Worm (Caenorhabditis elegans): Measurements from ENCODE around the gene C52E4.7.

DNA sequence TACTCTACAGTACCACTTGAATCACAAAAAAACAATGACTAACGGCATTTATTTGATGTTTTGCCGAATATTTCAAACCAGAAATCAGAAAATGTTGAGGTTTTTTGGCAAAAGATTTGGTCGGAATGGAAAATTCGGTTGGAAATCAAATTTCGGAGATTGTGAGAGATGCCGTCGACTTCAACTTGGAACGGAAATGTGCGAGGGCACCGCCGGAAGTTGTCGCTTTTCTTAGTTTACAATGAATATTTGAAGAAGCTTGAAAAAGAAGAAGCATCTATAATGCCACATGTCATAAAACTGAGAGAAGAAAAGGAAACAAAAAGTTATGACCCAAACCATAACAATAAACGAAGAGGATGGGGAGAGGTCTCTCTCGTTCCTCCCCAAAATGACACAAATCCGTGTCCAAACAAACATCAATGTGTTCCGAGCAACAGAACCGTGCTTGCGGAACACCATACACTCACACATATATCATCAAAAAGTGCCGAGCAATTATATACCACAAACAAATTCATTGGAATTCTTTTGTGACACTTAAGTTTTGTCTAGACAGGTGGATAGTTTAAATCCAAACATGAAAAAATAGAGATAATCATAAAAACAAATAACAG, 3.5 kb upstream of the C52E4.7 start:
- TF ChIP-seq vab-7 (GFP tag; IDR thresholded peaks at IDR 0.05) (no peak), ceh-62 (tag; optimal IDR thresholded peaks at IDR 0.05) (no peak), mdl-1 (tag; optimal IDR thresholded peaks at IDR 0.05) (no peak), ama-1 (optimal IDR thresholded peaks at IDR 0.05) (peak; percentile 76), fkh-10 (GFP tag; optimal IDR thresholded peaks at IDR 0.05) (peak; percentile 52), nhr-77 (tag; optimal IDR thresholded peaks at IDR 0.05) (no peak), unc-62 (GFP tag; optimal IDR thresholded peaks at IDR 0.05 in 1 of 2) (peak in 1 of 2 experiments; percentile 61), unc-62 (tag; optimal IDR thresholded peaks at IDR 0.05) (no peak), nhr-11 (tag; optimal IDR thresholded peaks at IDR 0.05) (no peak), dpl-1 (GFP tag; optimal IDR thresholded peaks at IDR 0.05) (no peak), set-16 (GFP tag; IDR thresholded peaks at IDR 0.05) (no peak)
